Fruit fly (Drosophila melanogaster) ovary, adult (tissue): ENCODE data around the gene CG32318.
"Not testable (repeated sequence)": the region's sequence is repeated elsewhere in the genome, so short reads cannot be mapped to it uniquely, and the experiment has no call there.

Source experiments
- CG17801 ChIP-seq: fragments of 200-800 bp; optimal IDR thresholded peaks from 2 replicates; lab custom pipeline; 2019; ENCODE audit warnings: missing biosample characterization, mild to moderate bottlenecking, missing genetic modification characterization, moderate library complexity; ENCODE audit not compliant: partially characterized antibody

The CG32318 gene

dm6 chr3L:1247627-1248295, 1.0 kb upstream of the CG32318 start, which contains the start of the genes Psf1 and Sac1:
Psf1 (minus strand) TSS chr3L:1247677.
Sac1 (plus strand) TSS chr3L:1247817.
- no peak for TF ChIP-seq CG17801 (GFP tag; lab: Kevin White, UChicago)

- not testable (repeated sequence) for TF ChIP-seq CG17801 (GFP tag; lab: Kevin White, UChicago)
Measured at dm6 chr3L:1245810-1246209, 913 bp downstream of the CG32318 start, which contains the start of gene Klp61F. Klp61F (minus strand) TSS chr3L:1245910.

dm6 chr3L:1238219-1238618, 8.5 kb downstream of the CG32318 start, which contains the start of gene CG9192:
CG9192 (minus strand) TSS chr3L:1238319.
- TF ChIP-seq CG17801 (GFP tag; lab: Kevin White, UChicago): no peak

dm6 chr3L:1235426-1235825, 11.3 kb downstream of the CG32318 start, which contains the start of gene galene:
galene (plus strand) TSS chr3L:1235726.
- no peak for TF ChIP-seq CG17801 (GFP tag; lab: Kevin White, UChicago)

dm6 chr3L:1233830-1234229, 12.9 kb downstream of the CG32318 start, which contains the start of gene CG33966:
CG33966 (plus strand) TSS chr3L:1234130.
- TF ChIP-seq CG17801 (GFP tag; lab: Kevin White, UChicago): no peak

dm6 chr3L:1232582-1232981, 14.1 kb downstream of the CG32318 start, which contains the start of gene CG33965:
CG33965 (plus strand) TSS chr3L:1232882.
- no peak for TF ChIP-seq CG17801 (GFP tag; lab: Kevin White, UChicago)

- no peak for TF ChIP-seq CG17801 (GFP tag; lab: Kevin White, UChicago)
Measured at dm6 chr3L:1227303-1227797, 19.4 kb downstream of the CG32318 start, which contains the start of gene LysS. LysS (plus strand) TSS chr3L:1227747.

dm6 chr3L:1218596-1218995, 28.1 kb downstream of the CG32318 start, which contains the start of gene LysP:
LysP (minus strand) TSS chr3L:1218696.
- TF ChIP-seq CG17801 (GFP tag; lab: Kevin White, UChicago): no peak

- TF ChIP-seq CG17801 (GFP tag; lab: Kevin White, UChicago): no peak
Measured at dm6 chr3L:1216460-1216859, 30.3 kb downstream of the CG32318 start.

dm6 chr3L:1212571-1212970, 34.2 kb downstream of the CG32318 start, which contains the start of gene LysE:
LysE (plus strand) TSS chr3L:1212827.
- no peak for TF ChIP-seq CG17801 (GFP tag; lab: Kevin White, UChicago)

- TF ChIP-seq CG17801 (GFP tag; lab: Kevin White, UChicago): no peak
Measured at dm6 chr3L:1212113-1212512, 34.6 kb downstream of the CG32318 start.

- no peak for TF ChIP-seq CG17801 (GFP tag; lab: Kevin White, UChicago)
Measured at dm6 chr3L:1211096-1211495, 35.6 kb downstream of the CG32318 start, which contains the start of gene LysD. LysD (minus strand) TSS chr3L:1211196.

- TF ChIP-seq CG17801 (GFP tag; lab: Kevin White, UChicago): no peak
Measured at dm6 chr3L:1208206-1208605, 38.5 kb downstream of the CG32318 start.

dm6 chr3L:1206682-1207421, 39.9 kb downstream of the CG32318 start, which contains the start of gene LysB:
LysB (plus strand) TSS chr3L:1207371.
- TF ChIP-seq CG17801 (GFP tag; lab: Kevin White, UChicago): no peak
